Worm (Caenorhabditis elegans): ENCODE results near the gene tbx-38.

- no peak for TF ChIP-seq C34B4.2 (tag; optimal IDR thresholded peaks at IDR 0.05)
- no peak for TF ChIP-seq nhr-11 (tag; optimal IDR thresholded peaks at IDR 0.05)
- peak in 1 of 2 experiments; percentile 22 for TF ChIP-seq ztf-11 (tag; optimal IDR thresholded peaks at IDR 0.05)
- peak in 4 of 6 experiments; percentile 23 to 91 (median 54) for TF ChIP-seq elt-3 (tag; optimal IDR thresholded peaks at IDR 0.05)
- TF ChIP-seq lir-3 (tag; optimal IDR thresholded peaks at IDR 0.05; ENCODE audit: poor library complexity): no peak
- peak; percentile 67 for TF ChIP-seq dsc-1 (tag; optimal IDR thresholded peaks at IDR 0.05)
- TF ChIP-seq unc-62 (GFP tag; optimal IDR thresholded peaks at IDR 0.05): no peak
- TF ChIP-seq unc-86 (tag; optimal IDR thresholded peaks at IDR 0.05): peak; percentile 60
- peak; percentile 91 for TF ChIP-seq lin-13 (GFP tag; optimal IDR thresholded peaks at IDR 0.05)
- TF ChIP-seq mdl-1 (tag; optimal IDR thresholded peaks at IDR 0.05): peak in 1 of 2 experiments; percentile 96
Measured at ce11 chrIII:11823260-11823659, 37.4 kb upstream of the tbx-38 start, which contains the start of gene C18D11.3.
